Fruit fly (Drosophila melanogaster) whole organism, prepupa: ENCODE measurements around the gene Ccn.

Experiments
- CG16779 ChIP-seq: fragments of 200-800 bp; sonication (Bioruptor generic); optimal IDR thresholded peaks from 3 replicates; lab custom pipeline; 2017; ENCODE audit warnings: missing biosample characterization, mild to moderate bottlenecking, missing genetic modification characterization
- CG3032 ChIP-seq: fragments of 200-800 bp; optimal IDR thresholded peaks from 2 replicates; lab custom pipeline; 2019; ENCODE audit warnings: missing biosample characterization, mild to moderate bottlenecking, missing genetic modification characterization, moderate library complexity
- CG6792 ChIP-seq: fragments of 200-800 bp; sonication (Bioruptor generic); optimal IDR thresholded peaks from 3 replicates; lab custom pipeline; 2016; ENCODE audit warnings: missing biosample characterization, missing genetic modification characterization
- CG9139 ChIP-seq: fragments of 200-800 bp; sonication (Bioruptor generic); optimal IDR thresholded peaks from 3 replicates; lab custom pipeline; 2017; ENCODE audit warnings: missing biosample characterization, mild to moderate bottlenecking, missing genetic modification characterization
- Eip75B ChIP-seq: fragments of 200-800 bp; sonication (Bioruptor generic); optimal IDR thresholded peaks from 3 replicates; lab custom pipeline; 2016; ENCODE audit warnings: missing biosample characterization, missing genetic modification characterization
- Ets96B ChIP-seq: fragments of 200-800 bp; optimal IDR thresholded peaks from 2 replicates; lab custom pipeline; 2019; ENCODE audit warnings: missing biosample characterization, mild to moderate bottlenecking, missing genetic modification characterization, moderate library complexity
- Hr38 ChIP-seq: sonication (Bioruptor generic); optimal IDR thresholded peaks from 2 replicates; lab custom pipeline; 2016; ENCODE audit warnings: missing biosample characterization, missing genetic modification characterization
- Lpt ChIP-seq: fragments of 200-800 bp; sonication (Bioruptor generic); optimal IDR thresholded peaks from 3 replicates; lab custom pipeline; 2016; ENCODE audit warnings: missing biosample characterization, missing genetic modification characterization
- Met ChIP-seq: fragments of 200-800 bp; sonication (Bioruptor generic); optimal IDR thresholded peaks from 3 replicates; lab custom pipeline; 2016; ENCODE audit warnings: missing biosample characterization, missing genetic modification characterization
- Sox102F ChIP-seq: fragments of 200-800 bp; sonication (Bioruptor generic); optimal IDR thresholded peaks from 2 replicates; lab custom pipeline; 2016; ENCODE audit warnings: missing biosample characterization, mild to moderate bottlenecking, missing genetic modification characterization
- net ChIP-seq: fragments of 200-800 bp; sonication (Bioruptor generic); optimal IDR thresholded peaks from 3 replicates; lab custom pipeline; 2016; ENCODE audit warnings: missing biosample characterization, missing genetic modification characterization
- spab ChIP-seq: fragments of 200-800 bp; sonication (Bioruptor generic); optimal IDR thresholded peaks from 2 replicates; lab custom pipeline; 2017; ENCODE audit warnings: missing biosample characterization, mild to moderate bottlenecking, missing genetic modification characterization, missing genetic modification reagents

DNA sequence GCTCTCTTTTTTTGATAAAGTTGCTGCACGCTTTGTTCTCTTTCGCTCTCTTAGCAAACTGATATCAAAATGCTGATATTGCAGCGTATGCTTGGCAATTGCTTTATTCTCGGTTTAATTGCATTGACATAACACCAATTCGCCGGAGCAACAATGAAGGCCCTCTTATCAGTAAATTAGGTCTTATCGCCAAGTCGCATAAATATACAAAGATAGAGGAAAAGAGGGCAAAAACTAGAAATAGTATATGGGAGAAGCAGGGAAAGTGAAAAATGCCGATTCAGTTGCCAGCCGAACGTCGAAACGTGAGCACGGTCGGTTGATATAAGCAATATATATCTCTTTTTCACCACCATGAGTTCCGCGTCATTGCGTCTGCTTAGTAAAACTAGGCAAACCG lies 50.7 kb downstream of the Ccn start, which contains the start of gene CG7460:
- TF ChIP-seq Ets96B, result no peak
- TF ChIP-seq net (GFP tag; lab: Kevin White, UChicago), result no peak
- no peak for TF ChIP-seq CG9139 (GFP tag; lab: Kevin White, UChicago)
- TF ChIP-seq Sox102F, result no peak
- peak; percentile 22 for TF ChIP-seq CG16779 (tag; lab: Kevin White, UChicago)
- TF ChIP-seq spab (GFP tag; lab: Kevin White, UChicago), result no peak
- TF ChIP-seq Eip75B, result no peak
- no peak for TF ChIP-seq Lpt (GFP tag; lab: Kevin White, UChicago)
- TF ChIP-seq CG3032 (tag; lab: Kevin White, UChicago), result no peak
- no peak for TF ChIP-seq Met (GFP tag; lab: Kevin White, UChicago)
- TF ChIP-seq CG6792 (GFP tag; lab: Kevin White, UChicago), result no peak
- no peak for TF ChIP-seq Hr38 (GFP tag; lab: Kevin White, UChicago)
